Fruit fly (Drosophila melanogaster): ENCODE results near the gene Dhc98D.

dm6 chr3R:28561320-28561831 is 74.6 kb downstream of the Dhc98D start:
- TF ChIP-seq nerfin-1 (tag; optimal IDR thresholded peaks at IDR 0.05) = no peak
- TF ChIP-seq HHEX (GFP tag; optimal IDR thresholded peaks at IDR 0.05) = no peak
- no peak for TF ChIP-seq jing (GFP tag; optimal IDR thresholded peaks at IDR 0.05)
- no peak for TF ChIP-seq CHES-1-like (GFP tag; optimal IDR thresholded peaks at IDR 0.05)

All from whole organism, embryonic.